Worm (Caenorhabditis elegans) whole organism, L4/young adult: ENCODE measurements around the gene ver-3.
A peak's percentile ranks its signal among the peaks of the same experiment; 100 is the strongest.

Experiments used
- W03F9.2 ChIP-seq: fragments of 150-350 bp; optimal IDR thresholded peaks from 2 replicates; lab custom pipeline; 2014; ENCODE audit warnings: missing biosample characterization, missing genetic modification characterization
- dao-5 ChIP-seq: sonication (generic microtip); optimal IDR thresholded peaks from 2 replicates; lab custom pipeline; 2016; ENCODE audit warnings: missing genotype, missing genetic modification characterization, moderate library complexity, missing compliant biosample characterization
- him-1 ChIP-seq: sonication (generic microtip); optimal IDR thresholded peaks from 2 replicates; lab custom pipeline; 2016; ENCODE audit warnings: missing genotype, missing genetic modification reagents, missing genetic modification characterization, missing compliant biosample characterization

ver-3 gene

DNA sequence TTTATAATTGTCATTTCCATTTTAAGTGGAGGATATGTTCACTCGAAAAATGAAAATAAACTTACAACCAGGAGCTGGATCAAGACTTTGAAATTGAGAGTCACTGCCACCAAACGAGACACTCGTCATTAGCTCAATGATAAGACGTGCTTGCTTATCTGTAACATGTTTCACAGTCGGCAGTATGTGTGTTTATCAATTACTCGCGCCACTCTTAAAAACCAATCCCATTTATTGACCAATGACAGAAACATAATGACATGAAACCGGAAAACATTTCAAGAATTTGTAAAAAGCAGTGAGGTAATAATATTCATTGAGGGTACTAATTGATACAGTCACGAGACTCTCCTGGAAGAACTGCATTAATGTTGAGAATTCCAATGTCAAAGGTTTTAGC lies 15.8 kb downstream of the ver-3 start, which contains the start of gene del-5:
TSS of gene del-5 (minus strand) at position 130 of the 400 bp plus-strand sequence.
- no peak for TF ChIP-seq dao-5
- TF ChIP-seq him-1 (tag; lab: Kevin White, UChicago) = no peak
- no peak for TF ChIP-seq W03F9.2

DNA sequence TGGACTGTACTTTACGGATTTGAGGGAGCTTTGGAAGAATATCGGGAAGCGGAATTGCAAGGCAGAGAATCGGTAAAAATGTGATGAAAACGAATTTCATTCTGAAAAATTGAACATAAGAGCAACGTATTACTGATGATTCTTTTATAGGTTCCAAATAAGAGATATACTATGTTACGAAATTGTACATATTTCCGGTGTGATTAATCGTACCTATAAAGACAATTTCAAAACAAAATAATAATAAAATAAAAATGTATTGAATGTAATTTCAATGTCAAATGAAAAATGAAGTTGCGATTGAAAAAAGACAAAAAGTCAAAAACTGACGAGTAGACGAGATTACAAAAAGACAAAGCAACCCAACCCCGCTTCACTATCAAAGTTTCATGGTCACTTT lies 16.7 kb downstream of the ver-3 start, which contains the start of gene ttr-31:
TSS of gene ttr-31 (minus strand) at position 101 of the 400 bp plus-strand sequence.
- TF ChIP-seq W03F9.2 (no peak), dao-5 (no peak), him-1 (tag; lab: Kevin White, UChicago) (no peak)

DNA sequence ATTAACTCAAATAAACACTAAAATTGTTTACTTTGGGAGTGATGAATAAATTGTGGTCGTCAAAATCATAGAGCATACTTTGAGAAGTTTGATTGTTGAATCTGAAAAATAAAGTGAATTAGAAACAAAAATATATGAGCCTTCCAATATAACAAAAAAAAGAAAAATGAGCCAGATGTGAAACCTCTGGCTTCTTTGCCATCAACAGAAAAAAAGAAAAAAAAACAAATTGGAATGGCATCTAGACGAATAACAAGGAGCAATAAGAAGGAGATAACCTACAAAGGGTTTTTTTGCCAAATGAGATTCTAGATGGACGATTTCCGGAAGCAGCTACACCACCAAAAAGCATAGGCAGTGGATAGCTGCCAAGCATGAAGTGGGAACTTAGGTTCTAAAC lies 18.3 kb downstream of the ver-3 start, which contains the start of gene F58A3.4:
TSS of gene F58A3.4 (minus strand) at position 101 of the 400 bp plus-strand sequence.
- no peak for TF ChIP-seq him-1 (tag; lab: Kevin White, UChicago)
- no peak for TF ChIP-seq W03F9.2
- TF ChIP-seq dao-5 = no peak

DNA sequence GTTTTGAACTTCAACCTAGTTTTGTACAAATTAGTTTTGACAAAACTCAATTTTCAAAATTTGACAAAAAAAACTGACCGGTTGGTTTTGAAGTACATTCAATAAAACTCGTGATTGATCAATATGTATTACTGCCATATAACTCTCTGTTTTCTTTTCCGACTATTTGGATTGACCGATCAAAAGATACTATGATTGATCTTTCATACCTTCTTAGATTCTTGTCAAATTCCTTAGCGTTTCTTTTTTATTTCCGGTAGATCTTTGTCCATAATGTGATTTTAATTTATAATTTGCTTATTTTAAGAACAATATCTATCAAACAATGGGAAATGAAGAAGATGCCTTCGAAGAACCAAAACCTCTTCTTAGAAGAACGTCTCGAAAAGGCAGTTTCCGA lies 20.1 kb downstream of the ver-3 start, which contains the start of gene F58A3.3:
TSS of gene F58A3.3 (plus strand) at position 301 of the 400 bp plus-strand sequence.
- no peak for TF ChIP-seq W03F9.2
- no peak for TF ChIP-seq him-1 (tag; lab: Kevin White, UChicago)
- TF ChIP-seq dao-5 = no peak

DNA sequence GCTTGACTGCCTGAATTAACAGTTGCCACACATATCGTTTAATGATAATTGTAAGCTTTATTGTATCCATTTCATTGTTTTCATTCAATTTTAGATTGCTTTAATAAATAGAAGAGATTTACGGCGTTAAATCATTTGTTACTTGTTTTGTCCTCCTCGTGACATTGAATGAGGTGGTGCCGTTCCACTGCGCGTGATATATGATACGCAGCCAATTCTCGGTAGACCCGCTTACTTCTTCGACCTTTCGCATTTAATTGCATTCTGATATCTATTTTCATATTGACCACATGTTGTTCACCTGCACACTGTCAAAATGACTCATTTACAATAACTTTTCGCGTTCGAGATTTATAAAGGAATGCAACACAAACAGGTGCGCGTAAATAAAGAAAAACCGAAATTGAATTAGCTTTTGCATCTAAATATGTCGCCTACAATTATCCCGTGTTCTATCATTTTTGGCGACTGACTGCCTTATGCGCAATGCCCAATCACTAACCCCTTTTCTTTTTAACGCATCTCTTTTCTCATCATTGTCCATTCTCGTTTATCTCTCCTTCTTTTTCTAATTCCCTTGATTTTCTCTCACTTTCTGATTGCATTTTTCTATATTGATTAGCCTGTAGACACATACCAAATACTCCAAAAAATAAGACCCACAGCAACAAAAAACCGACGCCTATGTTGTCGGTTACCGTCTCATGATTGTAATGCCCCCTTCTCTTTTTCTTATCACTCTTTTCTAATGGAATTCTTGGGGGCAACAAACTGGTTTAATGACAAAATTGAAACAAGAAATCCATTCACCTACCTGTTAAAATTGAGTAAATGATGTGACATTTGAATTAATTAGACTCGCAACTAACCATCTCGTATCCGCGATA lies 22.4 kb downstream of the ver-3 start:
- TF ChIP-seq dao-5 = no peak
- TF ChIP-seq him-1 (tag; lab: Kevin White, UChicago) = no peak
- no peak for TF ChIP-seq W03F9.2

DNA sequence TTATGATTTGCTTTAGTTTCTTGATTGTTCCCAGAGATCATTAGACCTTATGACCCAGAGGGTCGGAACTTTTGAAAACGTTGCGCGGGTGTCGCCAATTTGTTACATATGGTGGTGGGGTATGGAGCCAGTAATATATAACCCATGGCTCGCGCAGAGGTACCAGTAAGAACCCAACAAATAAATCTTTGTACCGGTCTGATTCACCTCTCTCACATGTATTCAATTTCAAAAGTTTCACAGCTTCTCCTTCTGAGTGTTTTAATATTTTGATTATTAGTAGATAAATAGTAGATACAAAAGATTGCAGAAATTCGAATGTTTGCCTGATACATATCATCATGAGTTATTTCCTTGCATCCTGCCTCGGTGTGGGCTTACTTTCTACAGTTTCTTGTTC lies 23.8 kb downstream of the ver-3 start, which contains the start of gene egl-15:
TSS of gene egl-15 (plus strand) at position 301 of the 400 bp plus-strand sequence.
- no peak for TF ChIP-seq him-1 (tag; lab: Kevin White, UChicago)
- no peak for TF ChIP-seq W03F9.2
- TF ChIP-seq dao-5 = no peak

DNA sequence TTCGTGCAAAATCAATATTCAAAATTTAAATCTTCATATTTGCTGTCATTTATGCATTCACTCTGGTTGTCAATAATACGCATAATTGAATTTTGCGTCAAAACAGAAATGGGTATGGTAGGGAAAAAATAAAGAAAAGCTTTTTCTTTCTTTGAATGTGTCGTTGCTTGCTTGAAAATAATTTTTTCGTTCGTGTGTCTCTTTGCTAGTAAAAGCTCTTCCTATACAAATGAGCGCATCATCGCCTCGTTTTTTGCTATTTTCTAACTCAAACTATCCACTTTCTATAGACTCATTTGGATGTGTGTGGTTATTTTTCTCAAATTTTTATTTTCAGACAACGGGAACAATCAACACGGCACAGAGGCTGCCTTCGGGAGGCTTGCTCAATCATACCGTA lies 36.3 kb downstream of the ver-3 start, which contains the start of gene ldb-1:
TSS of gene ldb-1 (plus strand) at position 301 of the 400 bp plus-strand sequence.
- TF ChIP-seq W03F9.2 (no peak), him-1 (tag; lab: Kevin White, UChicago) (no peak), dao-5 (no peak)

DNA sequence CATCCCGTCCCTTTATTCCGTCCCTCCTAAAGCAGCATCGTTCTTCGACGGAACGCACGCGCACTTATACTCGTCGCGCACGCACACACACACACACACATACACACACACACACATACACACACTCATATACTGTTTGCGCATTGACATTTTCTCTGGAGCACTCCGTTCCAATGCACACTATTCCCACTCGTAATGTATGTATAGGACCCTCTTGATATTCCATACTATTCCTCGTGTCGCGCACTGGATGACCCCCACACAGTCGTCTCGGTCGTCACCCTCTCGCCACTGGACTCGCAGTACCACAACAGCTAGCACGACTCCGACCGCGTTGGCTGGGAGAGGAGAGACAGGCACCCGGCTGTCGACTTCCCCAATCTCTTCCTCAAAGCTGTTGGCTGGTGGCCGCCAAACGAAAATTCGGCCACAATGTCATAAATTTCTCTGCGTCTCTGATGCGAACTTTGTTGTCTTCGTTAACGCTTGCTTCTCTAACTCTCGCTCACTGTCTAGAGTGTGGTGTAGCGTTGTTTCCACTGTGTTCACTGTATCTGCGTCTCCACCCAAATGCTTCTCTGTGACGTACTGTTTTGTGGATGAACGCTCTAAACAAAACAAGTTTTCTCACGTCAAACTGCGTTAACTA lies 38.9 kb downstream of the ver-3 start:
- TF ChIP-seq him-1 (tag; lab: Kevin White, UChicago) (peak; percentile 97), W03F9.2 (peak; percentile 54), dao-5 (peak; percentile 1)

DNA sequence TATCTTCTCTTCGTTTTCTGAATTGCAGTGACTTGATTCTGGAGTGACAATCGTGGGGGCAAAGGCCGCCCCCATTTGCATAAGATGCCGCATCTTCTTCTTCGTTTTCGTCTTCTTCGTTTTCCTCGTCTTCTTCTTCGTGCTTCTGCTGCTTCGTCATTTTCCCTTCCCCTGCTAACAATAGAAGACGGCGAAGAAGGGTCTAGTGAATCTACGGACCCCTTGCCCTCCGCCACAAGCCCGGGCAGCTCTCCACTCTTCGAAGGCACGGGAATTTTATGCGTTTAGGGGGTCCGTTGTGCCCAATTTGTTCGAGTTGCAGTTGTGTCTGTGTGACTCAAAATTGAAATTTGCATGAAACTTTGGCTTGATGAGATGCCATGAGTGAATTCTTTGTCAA lies 39.6 kb downstream of the ver-3 start:
- no peak for TF ChIP-seq him-1 (tag; lab: Kevin White, UChicago)
- TF ChIP-seq W03F9.2 = no peak
- TF ChIP-seq dao-5 = no peak

DNA sequence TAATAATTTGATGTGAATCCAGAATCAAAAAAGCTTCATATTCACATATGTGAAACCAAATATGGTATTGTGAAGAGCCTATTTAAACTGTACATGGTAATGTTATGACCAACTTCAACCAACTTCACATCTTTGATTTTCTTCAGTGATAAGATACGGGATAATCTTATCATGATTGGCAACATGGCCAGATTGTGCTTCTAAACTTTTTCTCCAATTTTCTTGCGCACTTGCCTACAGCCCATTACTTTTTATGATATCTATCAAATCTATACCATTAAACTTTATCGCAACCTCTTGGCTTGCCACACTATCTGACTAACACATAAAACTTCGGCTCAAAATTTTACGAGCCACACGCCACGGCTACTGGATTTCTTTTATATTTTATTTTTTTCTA lies 40.1 kb downstream of the ver-3 start:
- no peak for TF ChIP-seq W03F9.2
- TF ChIP-seq him-1 (tag; lab: Kevin White, UChicago) = no peak
- no peak for TF ChIP-seq dao-5

DNA sequence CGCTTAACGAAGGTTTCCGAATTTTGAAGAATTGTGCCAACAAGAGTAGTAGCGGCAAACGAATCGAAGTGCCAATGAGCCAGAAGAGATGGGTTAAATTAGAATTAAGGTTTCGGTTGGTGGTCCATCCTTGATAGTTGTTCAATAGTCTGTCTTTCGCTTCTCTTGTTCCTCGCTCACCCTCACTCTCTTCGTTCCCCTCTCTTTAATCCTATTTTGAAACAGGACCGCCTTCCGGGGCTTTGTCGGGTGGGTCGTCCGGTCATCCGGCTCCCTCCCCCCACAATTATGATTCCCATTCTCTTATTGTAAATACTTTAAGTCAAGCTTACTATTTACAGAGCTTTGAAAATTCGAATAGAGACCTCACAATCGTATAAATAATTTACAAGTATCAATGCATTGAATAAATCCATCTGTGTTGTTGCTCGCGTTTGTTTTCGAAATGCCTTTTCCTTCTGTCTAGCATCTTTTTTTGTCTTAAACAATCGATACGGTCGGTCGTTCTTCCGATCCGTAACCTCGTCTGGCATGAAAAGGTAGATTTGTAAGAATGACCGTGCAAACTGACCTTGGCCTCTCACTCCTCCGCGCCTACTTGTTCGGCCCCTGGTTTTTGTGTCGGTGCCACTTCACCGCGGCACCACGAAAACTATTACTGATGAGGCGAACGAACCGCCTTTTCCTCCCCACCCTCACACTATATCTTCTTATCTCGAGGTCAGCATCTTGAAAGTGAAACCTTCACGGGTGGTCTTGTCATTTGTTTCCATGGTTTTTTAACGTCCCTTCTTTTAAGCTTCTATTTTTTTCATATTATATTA lies 41.1 kb downstream of the ver-3 start:
- TF ChIP-seq dao-5 (no peak), him-1 (tag; lab: Kevin White, UChicago) (no peak), W03F9.2 (no peak)

DNA sequence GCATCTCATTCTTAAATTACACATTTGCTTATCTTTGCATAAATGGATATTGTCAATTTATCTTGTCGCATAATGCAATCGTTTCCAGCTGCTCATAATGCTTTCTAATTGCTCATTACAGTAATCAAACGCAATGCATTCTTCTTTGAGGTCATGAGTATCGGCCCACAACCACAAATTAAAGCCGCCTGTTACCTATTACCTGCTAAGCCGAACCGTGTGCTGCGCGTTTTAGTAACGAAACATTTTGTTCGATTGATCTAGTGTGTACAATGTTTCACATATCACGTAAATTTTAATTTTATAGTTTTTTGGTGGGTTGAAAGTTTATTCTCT lies 41.6 kb downstream of the ver-3 start:
- TF ChIP-seq him-1 (tag; lab: Kevin White, UChicago) (no peak), dao-5 (no peak), W03F9.2 (no peak)

DNA sequence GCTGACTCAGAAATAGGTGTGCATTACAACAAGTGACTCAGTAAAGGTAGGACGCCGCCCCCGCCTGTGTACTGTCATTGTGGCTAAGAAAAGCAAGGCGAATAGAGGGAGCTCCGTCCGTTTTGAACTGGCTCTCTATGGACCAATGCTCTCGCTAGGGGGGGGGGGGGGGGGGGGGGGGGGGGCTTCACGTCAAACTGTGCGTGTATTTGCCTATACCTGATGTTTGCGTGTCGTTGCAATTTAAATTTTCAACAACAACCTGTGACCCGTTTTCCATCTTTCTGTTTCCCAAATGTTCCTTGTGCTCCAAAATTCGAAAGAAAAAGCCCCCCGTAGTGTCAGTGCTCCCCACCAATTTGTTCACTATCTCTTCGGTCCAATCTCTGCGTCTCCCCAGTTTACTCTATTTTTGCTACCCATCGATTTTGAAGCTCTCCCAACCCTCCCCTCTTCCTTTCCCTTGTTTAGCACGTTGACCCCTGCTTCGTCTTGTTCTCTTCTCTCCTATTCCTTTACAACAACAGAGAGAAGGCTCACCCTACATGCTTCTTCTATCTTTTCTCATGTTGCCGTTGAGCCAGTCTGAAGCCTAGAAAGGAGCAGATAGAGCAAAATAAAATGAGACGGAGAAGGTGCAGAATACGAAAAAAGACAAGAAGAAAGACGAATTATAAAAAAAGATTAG lies 42.3 kb downstream of the ver-3 start:
- TF ChIP-seq W03F9.2 (no peak), him-1 (tag; lab: Kevin White, UChicago) (peak; percentile 54)
